Worm (Caenorhabditis elegans): Measurements from ENCODE around the gene ttn-1.

ce11 chrV:6249135-6249534 lies 46.7 kb upstream of the ttn-1 start:
- TF ChIP-seq snpc-4 (tag; optimal IDR thresholded peaks at IDR 0.05) (no peak), mab-5 (tag; optimal IDR thresholded peaks at IDR 0.05) (no peak), unc-39 (tag; optimal IDR thresholded peaks at IDR 0.05) (no peak), ztf-4 (tag; optimal IDR thresholded peaks at IDR 0.05) (no peak), lsy-2 (tag; optimal IDR thresholded peaks at IDR 0.05) (no peak), elt-1 (tag; optimal IDR thresholded peaks at IDR 0.05) (no peak), ztf-11 (tag; optimal IDR thresholded peaks at IDR 0.05) (no peak), ama-1 (optimal IDR thresholded peaks at IDR 0.05) (no peak), R02D3.7 (tag; optimal IDR thresholded peaks at IDR 0.05) (no peak), lin-13 (GFP tag; optimal IDR thresholded peaks at IDR 0.05) (no peak), nhr-77 (tag; optimal IDR thresholded peaks at IDR 0.05) (no peak), unc-62 (GFP tag; optimal IDR thresholded peaks at IDR 0.05) (no peak), ZK546.5 (tag; optimal IDR thresholded peaks at IDR 0.05) (no peak), ztf-1 (GFP tag; conservative IDR thresholded peaks at IDR 0.05) (no peak)

Data from whole organism, L2 larva.